Worm (Caenorhabditis elegans) whole organism, L3 larva: Measurements from ENCODE around the gene fipr-14.

Experiments used
- ama-1 ChIP-seq: fragments of 150-350 bp; optimal IDR thresholded peaks from 2 replicates; lab custom pipeline; 2018
- jun-1 ChIP-seq: fragments of 150-350 bp; optimal IDR thresholded peaks from 2 replicates; lab custom pipeline; 2014; ENCODE audit warnings: missing biosample characterization, missing genetic modification reagents, missing genetic modification characterization
- mdl-1 ChIP-seq: fragments of 150-350 bp; optimal IDR thresholded peaks from 2 replicates; lab custom pipeline; 2014; ENCODE audit warnings: missing biosample characterization, missing genetic modification characterization
- nhr-237 ChIP-seq: fragments of 150-350 bp; optimal IDR thresholded peaks from 2 replicates; lab custom pipeline; 2014; ENCODE audit warnings: missing biosample characterization, missing genetic modification characterization
- pha-4 ChIP-seq: fragments of 150-350 bp; optimal IDR thresholded peaks from 2 replicates; lab custom pipeline; 2014; ENCODE audit warnings: missing biosample characterization, missing genetic modification reagents, missing genetic modification characterization
- tbx-2 ChIP-seq: sonication (generic microtip); optimal IDR thresholded peaks from 2 replicates; lab custom pipeline; 2016; ENCODE audit warnings: mild to moderate bottlenecking, missing genetic modification characterization, missing compliant biosample characterization

DNA sequence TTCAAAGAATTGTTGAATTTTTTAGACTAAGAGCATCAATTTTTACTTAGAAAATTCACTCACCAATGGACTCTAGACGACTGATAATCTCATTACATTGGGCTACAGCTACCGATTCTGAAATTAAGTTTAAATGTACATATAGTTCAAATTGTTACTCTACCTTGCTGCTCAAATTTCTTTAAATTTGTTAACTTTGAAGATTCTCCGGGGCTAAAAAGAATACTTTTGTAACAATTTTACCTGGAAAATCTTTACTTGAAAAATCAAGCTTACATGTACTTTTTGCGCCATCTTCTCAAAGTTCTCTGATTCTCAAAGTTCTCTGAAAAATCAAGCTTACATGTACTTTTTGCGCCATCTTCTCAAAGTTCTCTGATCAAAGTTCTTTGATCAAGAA is 2.6 kb downstream of the fipr-14 start, which contains the start of gene sdz-13:
- TF ChIP-seq nhr-237 (tag; lab: Kevin White, UChicago), result no peak
- TF ChIP-seq ama-1 (lab: Kevin White, UChicago), result no peak
- no peak for TF ChIP-seq pha-4
- TF ChIP-seq jun-1 (tag; lab: Kevin White, UChicago), result no peak
- no peak for TF ChIP-seq tbx-2 (tag; lab: Kevin White, UChicago)
- TF ChIP-seq mdl-1, result no peak
